Fruit fly (Drosophila melanogaster) whole organism, prepupa: ENCODE measurements around the gene CG32075.

Experiments
- CG11902 ChIP-seq: fragments of 200-800 bp; sonication (Bioruptor generic); optimal IDR thresholded peaks from 3 replicates; lab custom pipeline; 2016; ENCODE audit warnings: missing biosample characterization, missing genetic modification characterization
- CG6163 ChIP-seq: fragments of 200-800 bp; sonication (Bioruptor generic); IDR thresholded peaks from 3 replicates; pipeline ENCODE4 v1.3.6; 2022; ENCODE audit warnings: missing biosample characterization, missing genetic modification characterization
- CG9139 ChIP-seq: fragments of 200-800 bp; sonication (Bioruptor generic); optimal IDR thresholded peaks from 3 replicates; lab custom pipeline; 2017; ENCODE audit warnings: missing biosample characterization, mild to moderate bottlenecking, missing genetic modification characterization
- topi ChIP-seq: fragments of 200-800 bp; sonication (Bioruptor generic); optimal IDR thresholded peaks from 3 replicates; lab custom pipeline; 2016; ENCODE audit warnings: missing biosample characterization, missing genetic modification characterization

DNA sequence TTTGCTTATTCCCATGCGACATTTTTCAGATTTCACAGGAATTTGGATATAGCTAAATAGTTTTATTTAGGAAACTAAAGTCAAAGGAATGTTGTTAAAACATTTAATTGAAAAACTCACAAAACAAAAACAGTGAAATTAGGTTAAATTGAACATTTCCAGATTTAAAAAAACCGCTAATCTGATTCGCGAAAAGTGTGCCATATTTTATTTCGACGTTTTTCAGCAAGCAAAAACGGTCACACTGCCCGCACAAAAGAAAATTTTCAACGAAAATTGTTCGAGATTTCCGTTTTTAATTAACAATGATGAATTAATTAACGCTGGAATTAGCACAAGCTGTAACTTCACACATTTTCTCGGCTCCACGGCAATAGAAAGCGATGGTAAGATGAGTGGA lies 44.7 kb upstream of the CG32075 start, which contains the start of the genes CG34012 and emei:
- TF ChIP-seq CG6163 (GFP tag; lab: Robert Waterston, UW) (no peak), CG9139 (GFP tag; lab: Kevin White, UChicago) (no peak), topi (no peak), CG11902 (GFP tag; lab: Kevin White, UChicago) (no peak)
